Fruit fly (Drosophila melanogaster): ENCODE data around the gene BCL7-like.

Gene BCL7-like

dm6 chrX:9352112-9353096 is 4.0 kb upstream of the BCL7-like start (continued):
- TF ChIP-seq lz (GFP tag; optimal IDR thresholded peaks at IDR 0.05), result peak; percentile 64
- peak; percentile 34 for TF ChIP-seq CG11902 (GFP tag; optimal IDR thresholded peaks at IDR 0.05)
- no peak for TF ChIP-seq dac (GFP tag; optimal IDR thresholded peaks at IDR 0.05)
- TF ChIP-seq CG34406 (GFP tag; optimal IDR thresholded peaks at IDR 0.05), result peak; percentile 65
- peak; percentile 42 for TF ChIP-seq vri (GFP tag; optimal IDR thresholded peaks at IDR 0.05)
- peak; percentile 60 for TF ChIP-seq achi (GFP tag; optimal IDR thresholded peaks at IDR 0.05)
- TF ChIP-seq pdm3 (GFP tag; optimal IDR thresholded peaks at IDR 0.05), result peak; percentile 44
- TF ChIP-seq CG3919 (GFP tag; optimal IDR thresholded peaks at IDR 0.05), result peak; percentile 54
- TF ChIP-seq Hr4 (GFP tag; optimal IDR thresholded peaks at IDR 0.05), result peak; percentile 83
- TF ChIP-seq CG10631 (GFP tag; optimal IDR thresholded peaks at IDR 0.05), result peak; percentile 42
- TF ChIP-seq CG7368 (GFP tag; optimal IDR thresholded peaks at IDR 0.05), result no peak
- TF ChIP-seq Eip78C (GFP tag), result peak; percentile 84
- peak; percentile 71 for TF ChIP-seq CG31627 (GFP tag; optimal IDR thresholded peaks at IDR 0.05)
- peak; percentile 79 for TF ChIP-seq fkh (GFP tag; optimal IDR thresholded peaks at IDR 0.05)
- peak; percentile 41 for TF ChIP-seq Eip93F (GFP tag; optimal IDR thresholded peaks at IDR 0.05)
- TF ChIP-seq eg (GFP tag; IDR thresholded peaks at IDR 0.05), result peak; percentile 77
- TF ChIP-seq fd85E (GFP tag; optimal IDR thresholded peaks at IDR 0.05), result peak; percentile 0
- TF ChIP-seq CG1621 (tag; optimal IDR thresholded peaks at IDR 0.05), result peak; percentile 5
- no peak for TF ChIP-seq CG3032 (tag; optimal IDR thresholded peaks at IDR 0.05)
- TF ChIP-seq CG11762 (GFP tag; optimal IDR thresholded peaks at IDR 0.05; ENCODE audit: insufficient read depth), result peak; percentile 34
- TF ChIP-seq topi (GFP tag; optimal IDR thresholded peaks at IDR 0.05), result peak; percentile 76
- no peak for TF ChIP-seq Hr38 (GFP tag; optimal IDR thresholded peaks at IDR 0.05)

dm6 chrX:9354773-9355172 is 1.7 kb upstream of the BCL7-like start:
- no peak for TF ChIP-seq CG6276 (GFP tag; optimal IDR thresholded peaks at IDR 0.05)
- TF ChIP-seq CG32006 (GFP tag; optimal IDR thresholded peaks at IDR 0.05), result peak; percentile 7

- TF ChIP-seq esn (GFP tag; optimal IDR thresholded peaks at IDR 0.05) (peak; percentile 8), CG16779 (tag; optimal IDR thresholded peaks at IDR 0.05) (no peak), Lpt (GFP tag; optimal IDR thresholded peaks at IDR 0.05) (peak; percentile 10), Eip78C (GFP tag) (peak; percentile 79), OdsH (GFP tag; optimal IDR thresholded peaks at IDR 0.05) (peak; percentile 1), CG6163 (GFP tag; IDR thresholded peaks at IDR 0.05) (peak; percentile 39; the same call in 1 of the 3 replicates), Met (GFP tag; optimal IDR thresholded peaks at IDR 0.05) (no peak), Hr4 (GFP tag; optimal IDR thresholded peaks at IDR 0.05) (peak; percentile 11), Eip75B (GFP tag; optimal IDR thresholded peaks at IDR 0.05) (no peak), CG8119 (GFP tag; IDR thresholded peaks at IDR 0.05) (peak; percentile 29; the same call in 1 of the 3 replicates), CG4318 (GFP tag; optimal IDR thresholded peaks at IDR 0.05) (no peak), CG11762 (GFP tag; optimal IDR thresholded peaks at IDR 0.05; ENCODE audit: insufficient read depth) (no peak), fkh (GFP tag; optimal IDR thresholded peaks at IDR 0.05) (peak; percentile 58), CG7368 (GFP tag; optimal IDR thresholded peaks at IDR 0.05) (no peak)
These were observed 1.0 kb upstream of the BCL7-like start for dm6 chrX:9355193-9355995.

- TF ChIP-seq ss (GFP tag; optimal IDR thresholded peaks at IDR 0.05) (no peak), CG8632 (GFP tag; optimal IDR thresholded peaks at IDR 0.05) (no peak), Sox102F (GFP tag; optimal IDR thresholded peaks at IDR 0.05) (no peak)
These were observed 37.9 kb downstream of the BCL7-like start for dm6 chrX:9394358-9394757.
